Fruit fly (Drosophila melanogaster): ENCODE measurements around the gene CG43329.
A peak's percentile ranks its signal among the peaks of the same experiment; 100 is the strongest.

The CG43329 gene

dm6 chr3L:22465486-22466402, 39.3 kb downstream of the CG43329 start, which contains the start of gene CG11438 (continued):
- TF ChIP-seq sc (optimal IDR thresholded peaks at IDR 0.05): no peak
- TF ChIP-seq sc (GFP tag; optimal IDR thresholded peaks at IDR 0.05): no peak
- TF ChIP-seq CG3726 (GFP tag; IDR thresholded peaks at IDR 0.05): no peak
- peak; percentile 82 for TF ChIP-seq sd (tag; optimal IDR thresholded peaks at IDR 0.05)
- no peak for TF ChIP-seq ham (GFP tag; IDR thresholded peaks at IDR 0.05)
- TF ChIP-seq bowl (GFP tag; IDR thresholded peaks at IDR 0.05): no peak
- no peak for TF ChIP-seq ro (GFP tag; IDR thresholded peaks at IDR 0.05)
- TF ChIP-seq Sin3A (optimal IDR thresholded peaks at IDR 0.05): no peak
- no peak for TF ChIP-seq CG11456 (GFP tag; IDR thresholded peaks at IDR 0.05)
- TF ChIP-seq CG18262 (tag; optimal IDR thresholded peaks at IDR 0.05): peak; percentile 41
- TF ChIP-seq CG16863 (GFP tag; optimal IDR thresholded peaks at IDR 0.05): no peak
- peak; percentile 8 for TF ChIP-seq CG12769 (tag; optimal IDR thresholded peaks at IDR 0.05)
- TF ChIP-seq Meics (GFP tag; optimal IDR thresholded peaks at IDR 0.05): peak; percentile 7
- no peak for TF ChIP-seq CG31441 (GFP tag; IDR thresholded peaks at IDR 0.05)
- peak; percentile 21 for TF ChIP-seq Deaf1 (tag; optimal IDR thresholded peaks at IDR 0.05)
- TF ChIP-seq CG17829 (tag; optimal IDR thresholded peaks at IDR 0.05): no peak
- TF ChIP-seq GATAe (GFP tag; conservative IDR thresholded peaks at IDR 0.05): no peak
- TF ChIP-seq CG12391 (tag; optimal IDR thresholded peaks at IDR 0.05): no peak
- TF ChIP-seq exex (tag; optimal IDR thresholded peaks at IDR 0.05): no peak
- 0 out of 2 replicates have a peak, but pooled peaks have one; percentile 12 for TF ChIP-seq bbx (GFP tag; IDR thresholded peaks at IDR 0.05; ENCODE audit: partially characterized antibody)
- TF ChIP-seq Dek (tag; optimal IDR thresholded peaks at IDR 0.05): no peak
- peak; percentile 8 for TF ChIP-seq nom (GFP tag; optimal IDR thresholded peaks at IDR 0.05)
- TF ChIP-seq CG14050 (GFP tag; IDR thresholded peaks at IDR 0.05): no peak
- no peak for TF ChIP-seq fu2 (GFP tag; optimal IDR thresholded peaks at IDR 0.05)
- no peak for TF ChIP-seq CG17359 (tag; optimal IDR thresholded peaks at IDR 0.05)
- TF ChIP-seq CG5180 (GFP tag; optimal IDR thresholded peaks at IDR 0.05): peak; percentile 31
- no peak for TF ChIP-seq CG17385 (GFP tag; optimal IDR thresholded peaks at IDR 0.05)
- TF ChIP-seq bcd (GFP tag; optimal IDR thresholded peaks at IDR 0.05): no peak
- TF ChIP-seq CG11398 (GFP tag; optimal IDR thresholded peaks at IDR 0.05): no peak
- TF ChIP-seq gem (tag; optimal IDR thresholded peaks at IDR 0.05): peak; percentile 3
- TF ChIP-seq mld (GFP tag; IDR thresholded peaks at IDR 0.05; ENCODE audit: partially characterized antibody): no peak
- TF ChIP-seq eve (GFP tag; optimal IDR thresholded peaks at IDR 0.05): no peak
- peak; percentile 23 for TF ChIP-seq gro (GFP tag; optimal IDR thresholded peaks at IDR 0.05)
- TF ChIP-seq NC2β (GFP tag; optimal IDR thresholded peaks at IDR 0.05): no peak
- no peak for TF ChIP-seq schlank (tag; optimal IDR thresholded peaks at IDR 0.05)
- TF ChIP-seq chinmo (GFP tag; IDR thresholded peaks at IDR 0.05; ENCODE audit: partially characterized antibody): 0 out of 4 replicates have a peak, but pooled peaks have one; percentile 60
- TF ChIP-seq emc (GFP tag; optimal IDR thresholded peaks at IDR 0.05): no peak

dm6 chr3L:22463412-22463811, 41.6 kb downstream of the CG43329 start:
- no peak for TF ChIP-seq gfzf (GFP tag; optimal IDR thresholded peaks at IDR 0.05)
- peak; percentile 41 for TF ChIP-seq sens (GFP tag)
- TF ChIP-seq CG9727 (GFP tag; optimal IDR thresholded peaks at IDR 0.05): peak; percentile 2
- TF ChIP-seq grn (GFP tag; optimal IDR thresholded peaks at IDR 0.05): peak; percentile 7
- peak; percentile 77 for TF ChIP-seq sd (tag; optimal IDR thresholded peaks at IDR 0.05)
- TF ChIP-seq CG12769 (tag; optimal IDR thresholded peaks at IDR 0.05): peak; percentile 63
- no peak for TF ChIP-seq CG11560 (tag; IDR thresholded peaks at IDR 0.05)
- no peak for TF ChIP-seq Ptx1 (GFP tag; IDR thresholded peaks at IDR 0.05)
- TF ChIP-seq Med (GFP tag): peak; percentile 12
- TF ChIP-seq Xrp1 (GFP tag; IDR thresholded peaks at IDR 0.05): 0 out of 2 replicates have a peak, but pooled peaks have one; percentile 14
- TF ChIP-seq CG15479 (GFP tag; optimal IDR thresholded peaks at IDR 0.05): peak; percentile 6
